Fruit fly (Drosophila melanogaster) whole organism, embryonic: ENCODE measurements around the gene CG43354.

Experiments used
- Aef1 ChIP-seq: fragments of 200-800 bp; sonication (Bioruptor generic); IDR thresholded peaks from 3 replicates; pipeline ENCODE4 v1.3.6; 2022; ENCODE audit warnings: missing biosample characterization, missing genetic modification characterization
- Antp ChIP-seq: fragments of 200-800 bp; sonication (Bioruptor generic); optimal IDR thresholded peaks from 3 replicates; lab custom pipeline; 2016; ENCODE audit warnings: missing biosample characterization, missing genetic modification characterization
- Bdp1 ChIP-seq: fragments of 200-800 bp; sonication (Bioruptor generic); optimal IDR thresholded peaks from 3 replicates; lab custom pipeline; 2016; ENCODE audit warnings: missing biosample characterization, missing genetic modification characterization
- CG1024 ChIP-seq: fragments of 200-800 bp; sonication (Bioruptor generic); IDR thresholded peaks from 2 replicates; pipeline ENCODE4 v1.3.6; 2022; ENCODE audit warnings: missing biosample characterization, missing genetic modification characterization
- CG10267 ChIP-seq: fragments of 200-800 bp; sonication (Bioruptor generic); optimal IDR thresholded peaks from 2 replicates; lab custom pipeline; 2018; ENCODE audit warnings: missing biosample characterization, mild to moderate bottlenecking, missing genetic modification characterization, moderate library complexity
- CG10959 ChIP-seq: fragments of 200-800 bp; sonication (Bioruptor generic); IDR thresholded peaks from 2 replicates; pipeline ENCODE4 v1.3.6; 2022; ENCODE audit warnings: missing biosample characterization, missing genetic modification characterization
- CG12744 ChIP-seq: fragments of 200-800 bp; sonication (Bioruptor generic); optimal IDR thresholded peaks from 2 replicates; lab custom pipeline; 2016; ENCODE audit warnings: missing biosample characterization, missing genetic modification characterization
- CG17328 ChIP-seq: fragments of 200-800 bp; sonication (Bioruptor generic); IDR thresholded peaks from 2 replicates; pipeline ENCODE4 v1.3.6; 2022; ENCODE audit warnings: missing biosample characterization, missing genetic modification characterization
- CG17802 ChIP-seq: fragments of 200-800 bp; sonication (Bioruptor generic); optimal IDR thresholded peaks from 2 replicates; lab custom pipeline; 2018; ENCODE audit warnings: missing biosample characterization, mild to moderate bottlenecking, missing genetic modification characterization, moderate library complexity
- CG1832 ChIP-seq: fragments of 200-800 bp; sonication (Bioruptor generic); optimal IDR thresholded peaks from 2 replicates; lab custom pipeline; 2017; ENCODE audit warnings: missing biosample characterization, mild to moderate bottlenecking, missing genetic modification characterization, inconsistent platforms
- CG2199 ChIP-seq: fragments of 200-800 bp; sonication (Bioruptor generic); IDR thresholded peaks from 3 replicates; pipeline ENCODE4 v1.3.6; 2022; ENCODE audit warnings: missing biosample characterization, missing genetic modification characterization
- CG2712 ChIP-seq: fragments of 200-800 bp; optimal IDR thresholded peaks from 3 replicates; lab custom pipeline; 2019; ENCODE audit warnings: missing biosample characterization, mild to moderate bottlenecking, missing genetic modification characterization, moderate library complexity
- CG31224 ChIP-seq: fragments of 200-800 bp; sonication (Bioruptor generic); IDR thresholded peaks from 2 replicates; pipeline ENCODE4 v1.3.6; 2022; ENCODE audit warnings: missing biosample characterization, missing genetic modification characterization
- CG31365 ChIP-seq: fragments of 200-800 bp; sonication (Bioruptor generic); optimal IDR thresholded peaks from 2 replicates; lab custom pipeline; 2018; ENCODE audit warnings: missing biosample characterization, mild to moderate bottlenecking, missing genetic modification characterization
- CG31441 ChIP-seq: fragments of 200-800 bp; sonication (Bioruptor generic); IDR thresholded peaks from 2 replicates; pipeline ENCODE4 v1.3.6; 2022; ENCODE audit warnings: missing biosample characterization, missing genetic modification characterization
- CG3407 ChIP-seq: fragments of 200-800 bp; sonication (Bioruptor generic); optimal IDR thresholded peaks from 2 replicates; lab custom pipeline; 2018; ENCODE audit warnings: missing biosample characterization, mild to moderate bottlenecking, missing genetic modification characterization
- CG4404 ChIP-seq: fragments of 200-800 bp; sonication (Bioruptor generic); IDR thresholded peaks from 2 replicates; pipeline ENCODE4 v1.3.6; 2022; ENCODE audit warnings: missing biosample characterization, missing genetic modification characterization
- CG6854 ChIP-seq: fragments of 200-800 bp; sonication (Bioruptor generic); optimal IDR thresholded peaks from 3 replicates; lab custom pipeline; 2017; ENCODE audit warnings: missing biosample characterization, mild to moderate bottlenecking, missing genetic modification characterization
- CG7745 ChIP-seq: fragments of 200-800 bp; sonication (Bioruptor generic); optimal IDR thresholded peaks from 2 replicates; lab custom pipeline; 2018; ENCODE audit warnings: missing biosample characterization, mild to moderate bottlenecking, missing genetic modification characterization, moderate library complexity
- CG7839 ChIP-seq: fragments of 200-800 bp; sonication (Bioruptor generic); optimal IDR thresholded peaks from 3 replicates; lab custom pipeline; 2018; ENCODE audit warnings: missing biosample characterization, mild to moderate bottlenecking, missing genetic modification characterization, moderate library complexity
- CG8089 ChIP-seq: fragments of 200-800 bp; sonication (Bioruptor generic); optimal IDR thresholded peaks from 3 replicates; lab custom pipeline; 2016; ENCODE audit warnings: missing biosample characterization, missing genetic modification characterization
- D ChIP-seq, 2 experiments: fragments of 200-800 bp in 1 of 2; fragments of >200 bp in 1 of 2; sonication (Bioruptor generic) in 1 of 2; optimal IDR thresholded peaks; 2 replicates in 1 of 2; 3 replicates in 1 of 2; lab custom pipeline; 2017; ENCODE audit warnings: mild to moderate bottlenecking in 1 of 2, missing biosample characterization in 1 of 2, missing genetic modification characterization in 1 of 2, missing genetic modification reagents in 1 of 2
- Ets65A ChIP-seq: fragments of 200-800 bp; sonication (Bioruptor generic); peaks from one replicate; lab custom pipeline; 2016; ENCODE audit warnings: missing biosample characterization, missing genetic modification characterization
- Gug ChIP-seq: fragments of 200-800 bp; sonication (Bioruptor generic); IDR thresholded peaks from 4 replicates; pipeline ENCODE4 v1.3.6; 2022; ENCODE audit warnings: missing biosample characterization, missing genetic modification characterization
- HLH4C ChIP-seq: fragments of 200-800 bp; sonication (Bioruptor generic); IDR thresholded peaks from 3 replicates; pipeline ENCODE4 v1.3.6; 2022; ENCODE audit warnings: missing biosample characterization, missing genetic modification characterization; ENCODE audit not compliant: partially characterized antibody
- Hr3 ChIP-seq: fragments of 200-800 bp; sonication (Bioruptor generic); optimal IDR thresholded peaks from 3 replicates; lab custom pipeline; 2016; ENCODE audit warnings: missing biosample characterization, missing genetic modification characterization
- Kr ChIP-seq: fragments of 200-800 bp; sonication (Bioruptor generic); optimal IDR thresholded peaks from 2 replicates; lab custom pipeline; 2017; ENCODE audit warnings: missing biosample characterization, mild to moderate bottlenecking, missing genetic modification characterization
- Xrp1 ChIP-seq: fragments of 200-800 bp; sonication (Bioruptor generic); IDR thresholded peaks from 2 replicates; pipeline ENCODE4 v1.3.6; 2022; ENCODE audit warnings: missing biosample characterization, missing genetic modification characterization
- dm ChIP-seq: fragments of 200-800 bp; sonication (Bioruptor generic); optimal IDR thresholded peaks from 3 replicates; lab custom pipeline; 2016; ENCODE audit warnings: missing biosample characterization, missing genetic modification characterization
- dmrt11E ChIP-seq: fragments of 200-800 bp; sonication (Bioruptor generic); optimal IDR thresholded peaks from 3 replicates; lab custom pipeline; 2018; ENCODE audit warnings: missing biosample characterization, mild to moderate bottlenecking, missing genetic modification characterization, moderate library complexity
- grn ChIP-seq: fragments of 200-800 bp; sonication (Bioruptor generic); optimal IDR thresholded peaks from 3 replicates; lab custom pipeline; 2017; ENCODE audit warnings: missing biosample characterization, missing genetic modification characterization
- h ChIP-seq: fragments of >200 bp; optimal IDR thresholded peaks from 2 replicates; lab custom pipeline; 2017
- hb ChIP-seq: fragments of 200-800 bp; sonication (Bioruptor generic); IDR thresholded peaks from 3 replicates; pipeline ENCODE4 v1.3.6; 2022; ENCODE audit warnings: missing biosample characterization, missing genetic modification characterization; ENCODE audit not compliant: partially characterized antibody
- kni ChIP-seq: fragments of 200-800 bp; sonication (Bioruptor generic); optimal IDR thresholded peaks from 3 replicates; lab custom pipeline; 2017; ENCODE audit warnings: mild to moderate bottlenecking, missing biosample characterization, missing genetic modification reagents, missing genetic modification characterization
- lola ChIP-seq, 3 experiments: fragments of >200 bp in 2 of 3; fragments of 200-800 bp in 1 of 3; sonication (Bioruptor generic) in 1 of 3; optimal IDR thresholded peaks; 2 replicates each; lab custom pipeline; 2017 to 2019; ENCODE audit warnings: missing biosample characterization in 3 of 3, missing genetic modification characterization in 3 of 3, mild to moderate bottlenecking in 1 of 3, moderate library complexity in 1 of 3
- otp ChIP-seq: fragments of 200-800 bp; sonication (Bioruptor generic); IDR thresholded peaks from 3 replicates; pipeline ENCODE4, ENCODE4 v1.3.6; 2022; ENCODE audit warnings: missing biosample characterization, missing genetic modification characterization
- pum ChIP-seq: fragments of 200-800 bp; sonication (Bioruptor generic); optimal IDR thresholded peaks from 2 replicates; lab custom pipeline; 2016; ENCODE audit warnings: missing biosample characterization, missing genetic modification characterization
- row ChIP-seq: fragments of 200-800 bp; sonication (Bioruptor generic); IDR thresholded peaks from 3 replicates; pipeline ENCODE4 v1.3.6; 2022; ENCODE audit warnings: missing biosample characterization, missing genetic modification characterization
- schlank ChIP-seq: fragments of 200-800 bp; sonication (Bioruptor generic); optimal IDR thresholded peaks from 2 replicates; lab custom pipeline; 2018; ENCODE audit warnings: missing biosample characterization, mild to moderate bottlenecking, missing genetic modification characterization
- sens ChIP-seq: fragments of 200-800 bp; sonication (Bioruptor generic); peaks from one replicate; lab custom pipeline; 2016; ENCODE audit warnings: missing biosample characterization, missing genetic modification characterization
- sisA ChIP-seq: fragments of 200-800 bp; sonication (Bioruptor generic); IDR thresholded peaks from 2 replicates; pipeline ENCODE4 v1.3.6; 2022; ENCODE audit warnings: missing biosample characterization, missing genetic modification characterization
- sna ChIP-seq: fragments of 200-800 bp; sonication (Bioruptor generic); IDR thresholded peaks from 2 replicates; pipeline ENCODE4 v1.3.6; 2022; ENCODE audit warnings: missing biosample characterization, missing genetic modification characterization; ENCODE audit not compliant: partially characterized antibody
- so ChIP-seq: fragments of 200-800 bp; sonication (Bioruptor generic); IDR thresholded peaks from 3 replicates; pipeline ENCODE4 v1.3.6; 2022; ENCODE audit warnings: missing biosample characterization, missing genetic modification characterization
- tll ChIP-seq, 2 experiments: fragments of 200-800 bp in 1 of 2; fragments of >200 bp in 1 of 2; sonication (Bioruptor generic) in 1 of 2; optimal IDR thresholded peaks; 2 replicates each; lab custom pipeline; 2017 to 2019; ENCODE audit warnings: missing biosample characterization in 2 of 2, missing genetic modification characterization in 2 of 2, mild to moderate bottlenecking in 1 of 2, moderate library complexity in 1 of 2
- vnd ChIP-seq: fragments of 200-800 bp; sonication (Bioruptor generic); IDR thresholded peaks from 3 replicates; pipeline ENCODE4 v1.3.6; 2022; ENCODE audit warnings: missing biosample characterization, missing genetic modification characterization; ENCODE audit not compliant: partially characterized antibody
- zen ChIP-seq: fragments of 200-800 bp; sonication (Bioruptor generic); optimal IDR thresholded peaks from 3 replicates; lab custom pipeline; 2018; ENCODE audit warnings: missing biosample characterization, mild to moderate bottlenecking, missing genetic modification characterization, moderate library complexity

Gene CG43354

DNA sequence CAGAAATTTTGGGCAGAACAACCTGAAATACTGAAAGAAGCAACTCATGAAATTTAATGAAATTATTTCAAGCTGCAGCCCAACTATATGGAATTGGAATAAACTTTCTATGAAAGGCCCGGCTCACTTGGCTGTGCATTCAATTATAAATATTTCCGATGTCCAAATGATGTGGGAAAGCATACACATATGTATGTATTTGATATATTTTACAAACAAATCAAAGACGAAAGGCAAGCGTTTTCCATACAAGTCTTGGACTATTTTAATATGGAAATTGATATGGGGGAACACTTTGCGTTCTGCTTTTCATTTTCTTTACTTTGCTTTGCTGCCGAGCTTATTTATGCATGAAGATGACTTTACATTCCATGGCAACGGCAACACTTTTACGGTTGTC lies 4.8 kb downstream of the CG43354 start (continued):
- TF ChIP-seq CG31365 (tag; lab: Kevin White, UChicago) = no peak
- no peak for TF ChIP-seq CG12744 (GFP tag; lab: Kevin White, UChicago)
- no peak for TF ChIP-seq so (GFP tag; lab: Robert Waterston, UW)
- TF ChIP-seq CG6854 = no peak
- no peak for TF ChIP-seq CG31441 (GFP tag; lab: Robert Waterston, UW)
- no peak for TF ChIP-seq CG1024 (GFP tag; lab: Robert Waterston, UW)
- no peak for TF ChIP-seq schlank (tag; lab: Kevin White, UChicago)
- TF ChIP-seq sna (GFP tag; lab: Robert Waterston, UW) = 0 out of 2 replicates have a peak, but pooled peaks have one; percentile 25
- TF ChIP-seq Aef1 = no peak

DNA sequence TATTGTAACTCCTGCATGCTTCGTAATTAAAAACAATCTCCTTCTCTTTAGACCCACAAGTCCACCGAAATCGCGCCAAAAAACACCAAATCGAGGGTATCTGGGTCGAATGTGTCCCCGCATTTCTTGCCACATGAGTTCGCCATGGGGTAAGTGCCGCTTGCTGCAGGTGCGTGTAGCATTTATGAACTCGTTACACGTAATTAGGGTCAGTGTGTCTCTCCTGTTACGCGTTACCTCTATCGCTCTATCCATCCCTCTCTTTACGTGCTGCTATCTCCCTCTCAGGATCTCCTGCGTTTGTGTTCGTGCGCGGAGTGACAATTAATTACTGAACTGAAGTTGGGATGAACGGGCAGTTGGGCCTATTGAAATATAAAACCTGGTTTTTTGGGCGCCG lies 6.5 kb downstream of the CG43354 start:
- no peak for TF ChIP-seq dm (GFP tag; lab: Kevin White, UChicago)
- peak in 1 of 2 experiments; percentile 13 for TF ChIP-seq tll (GFP tag; optimal IDR thresholded peaks at IDR 0.05; lab: Kevin White, UChicago)
- TF ChIP-seq sens (GFP tag; lab: Kevin White, UChicago) = peak; percentile 49
- peak; percentile 16 for TF ChIP-seq Kr (GFP tag; lab: Kevin White, UChicago)
- TF ChIP-seq CG7745 (tag; lab: Kevin White, UChicago) = peak; percentile 36
- peak; percentile 58 for TF ChIP-seq kni (GFP tag; lab: Kevin White, UChicago)
- TF ChIP-seq CG1832 = peak; percentile 44
- peak; percentile 58 for TF ChIP-seq zen (tag; lab: Kevin White, UChicago)
- no peak for TF ChIP-seq Bdp1 (GFP tag; lab: Kevin White, UChicago)
- 0 out of 3 replicates have a peak, but pooled peaks have one; percentile 23 for TF ChIP-seq otp (GFP tag; lab: Robert Waterston, UW)
- peak; percentile 82 for TF ChIP-seq Ets65A (GFP tag; lab: Kevin White, UChicago)
- TF ChIP-seq hb (GFP tag; lab: Robert Waterston, UW) = no peak
- TF ChIP-seq grn (GFP tag; lab: Kevin White, UChicago) = peak; percentile 44
- 0 out of 3 replicates have a peak, but pooled peaks have one; percentile 74 for TF ChIP-seq CG2199 (GFP tag; lab: Robert Waterston, UW)

DNA sequence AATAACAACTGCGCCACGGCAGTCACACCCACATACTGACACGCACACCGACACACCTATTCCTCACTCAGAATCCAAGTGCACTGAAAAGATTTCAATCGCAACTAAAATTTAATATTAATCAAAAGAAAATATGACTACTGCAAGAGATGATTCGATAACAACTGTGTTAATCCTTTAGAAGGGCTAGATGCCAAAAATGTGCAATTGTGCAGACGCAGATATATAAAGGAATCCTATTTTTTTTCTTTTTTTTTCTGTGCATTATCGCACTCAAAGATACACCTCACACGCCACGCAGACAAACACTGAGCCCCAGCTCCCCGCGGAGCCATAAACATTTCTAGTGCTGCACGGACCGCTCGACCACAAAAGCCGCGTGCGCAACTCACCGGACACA lies 10.7 kb downstream of the CG43354 start:
- peak; percentile 94 for TF ChIP-seq Ets65A (GFP tag; lab: Kevin White, UChicago)
- TF ChIP-seq sisA (GFP tag; lab: Robert Waterston, UW) = 0 out of 2 replicates have a peak, but pooled peaks have one; percentile 18
- no peak for TF ChIP-seq CG31224 (GFP tag; lab: Robert Waterston, UW)
- TF ChIP-seq CG17802 (tag; lab: Kevin White, UChicago) = peak; percentile 10
- peak; percentile 36 for TF ChIP-seq CG10267 (tag; lab: Kevin White, UChicago)
- peak; percentile 12 for TF ChIP-seq Hr3
- TF ChIP-seq CG17328 (GFP tag; lab: Robert Waterston, UW) = 0 out of 2 replicates have a peak, but pooled peaks have one; percentile 12
- 0 out of 3 replicates have a peak, but pooled peaks have one; percentile 28 for TF ChIP-seq hb (GFP tag; lab: Robert Waterston, UW)
- no peak for TF ChIP-seq HLH4C (GFP tag; lab: Robert Waterston, UW)
- TF ChIP-seq kni (GFP tag; lab: Kevin White, UChicago) = no peak
- peak; percentile 60 for TF ChIP-seq dmrt11E
- TF ChIP-seq Xrp1 (GFP tag; lab: Robert Waterston, UW) = peak; percentile 45; the same call in 1 of the 2 replicates
- TF ChIP-seq row = 0 out of 3 replicates have a peak, but pooled peaks have one; percentile 27
- no peak for TF ChIP-seq CG3407
- peak; percentile 61 for TF ChIP-seq CG2712 (tag; lab: Kevin White, UChicago)
- TF ChIP-seq Antp (GFP tag; lab: Kevin White, UChicago) = peak; percentile 7
- TF ChIP-seq Gug (GFP tag; lab: Robert Waterston, UW) = 0 out of 4 replicates have a peak, but pooled peaks have one; percentile 5
- no peak for TF ChIP-seq CG8089
- TF ChIP-seq vnd (GFP tag; lab: Robert Waterston, UW) = no peak
- TF ChIP-seq lola (GFP tag; optimal IDR thresholded peaks at IDR 0.05; lab: Kevin White, UChicago) = peak in 1 of 3 experiments; percentile 34
- TF ChIP-seq CG4404 = peak; percentile 20; the same call in 1 of the 2 replicates
- 0 out of 2 replicates have a peak, but pooled peaks have one; percentile 47 for TF ChIP-seq CG10959
- TF ChIP-seq sens (GFP tag; lab: Kevin White, UChicago) = peak; percentile 38
- no peak for TF ChIP-seq h (lab: Kevin White, UChicago)
- TF ChIP-seq pum = peak; percentile 8
- TF ChIP-seq CG7839 (tag; lab: Kevin White, UChicago) = peak; percentile 14
- TF ChIP-seq D (optimal IDR thresholded peaks at IDR 0.05; lab: Kevin White, UChicago) = no peak
- peak; percentile 17 for TF ChIP-seq D (GFP tag; optimal IDR thresholded peaks at IDR 0.05; lab: Kevin White, UChicago)
